Worm (Caenorhabditis elegans) whole organism, L4/young adult: ENCODE measurements around the gene nas-20.
"Not testable (repeated sequence)": the region's sequence is repeated elsewhere in the genome, so short reads cannot be mapped to it uniquely, and the experiment has no call there.

Experiments used
- W03F9.2 ChIP-seq: fragments of 150-350 bp; optimal IDR thresholded peaks from 2 replicates; lab custom pipeline; 2014; ENCODE audit warnings: missing biosample characterization, missing genetic modification characterization
- dao-5 ChIP-seq: sonication (generic microtip); optimal IDR thresholded peaks from 2 replicates; lab custom pipeline; 2016; ENCODE audit warnings: missing genotype, missing genetic modification characterization, moderate library complexity, missing compliant biosample characterization
- him-1 ChIP-seq: sonication (generic microtip); optimal IDR thresholded peaks from 2 replicates; lab custom pipeline; 2016; ENCODE audit warnings: missing genotype, missing genetic modification reagents, missing genetic modification characterization, missing compliant biosample characterization

DNA sequence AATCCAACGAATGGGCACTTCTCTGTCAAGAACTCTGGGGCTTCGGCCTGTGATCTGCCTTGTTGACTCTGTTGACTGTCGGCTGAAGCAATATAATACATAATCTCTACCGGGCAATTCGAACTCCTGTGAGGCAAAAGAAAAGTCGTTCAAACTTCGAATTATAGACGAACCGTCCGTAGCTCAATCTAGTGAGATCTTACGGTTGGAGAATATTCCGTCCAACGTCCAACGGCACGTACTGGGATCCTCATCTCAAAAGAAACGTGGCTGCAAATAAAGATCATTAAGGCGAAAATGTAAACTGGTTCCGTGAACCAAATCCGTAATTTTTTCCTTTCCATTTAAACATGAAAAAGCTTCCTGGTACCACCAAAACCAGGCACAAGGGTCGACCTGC is 8.6 kb upstream of the nas-20 start, which contains the start of gene T11F9.14:
- not testable (repeated sequence) for TF ChIP-seq him-1, W03F9.2, dao-5 (tag; lab: Kevin White, UChicago)
